Worm (Caenorhabditis elegans) whole organism, L3 larva: ENCODE results near the gene K02E10.6.

Source experiments
- aly-2 ChIP-seq: fragments of 150-350 bp; optimal IDR thresholded peaks from 2 replicates; lab custom pipeline; 2014; ENCODE audit warnings: missing biosample characterization, missing genetic modification characterization
- elt-1 ChIP-seq: fragments of 150-350 bp; optimal IDR thresholded peaks from 2 replicates; lab custom pipeline; 2014; ENCODE audit warnings: missing biosample characterization, missing genetic modification characterization
- nhr-12 ChIP-seq: fragments of 150-350 bp; optimal IDR thresholded peaks from 2 replicates; lab custom pipeline; 2014; ENCODE audit warnings: missing biosample characterization, missing genetic modification characterization

DNA sequence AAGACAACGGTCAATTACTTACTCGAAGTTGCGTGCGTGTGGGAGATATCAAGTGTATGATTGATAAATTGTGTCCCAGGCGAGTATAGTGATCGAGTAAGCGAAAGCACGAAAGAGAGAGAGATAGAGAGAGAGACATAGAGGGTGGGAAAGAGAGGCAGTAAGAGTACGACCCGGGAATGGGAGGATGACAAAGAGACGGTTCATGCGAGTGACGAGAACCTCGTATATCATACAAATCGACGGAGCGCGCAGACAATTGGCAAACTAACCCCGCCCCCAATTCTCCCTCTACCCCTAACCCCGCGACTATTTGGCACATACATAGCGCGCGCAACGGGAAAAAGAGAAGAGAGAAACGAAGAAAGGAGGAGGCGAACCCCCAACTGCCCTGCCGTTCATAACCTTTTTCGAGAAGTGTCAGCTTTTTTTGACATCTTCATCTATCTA, 13.3 kb upstream of the K02E10.6 start, which contains the start of gene rabr-1:
- TF ChIP-seq elt-1 (tag; lab: Kevin White, UChicago) (no peak), aly-2 (tag; lab: Kevin White, UChicago) (no peak), nhr-12 (no peak)
